Worm (Caenorhabditis elegans) whole organism, mixed stage, embryonic: Measurements from ENCODE around the gene F35D2.1.

Experiments used
- M03D4.4 ChIP-seq: sonication (generic microtip); optimal IDR thresholded peaks from 2 replicates; lab custom pipeline; 2017; ENCODE audit warnings: mild to moderate bottlenecking, missing genetic modification characterization, missing compliant biosample characterization
- bed-3 ChIP-seq: fragments of 200-800 bp; sonication (Bioruptor generic); optimal IDR thresholded peaks from 3 replicates; lab custom pipeline; 2018; ENCODE audit warnings: mild to moderate bottlenecking, missing genetic modification characterization, moderate library complexity, missing compliant biosample characterization
- ceh-39 ChIP-seq: fragments of 150-350 bp; optimal IDR thresholded peaks from 2 replicates; lab custom pipeline; 2014; ENCODE audit warnings: missing biosample characterization, missing genetic modification characterization
- ceh-43 ChIP-seq: fragments of 200-800 bp; sonication (Bioruptor generic); optimal IDR thresholded peaks from 2 replicates; lab custom pipeline; 2018; ENCODE audit warnings: mild to moderate bottlenecking, missing genetic modification characterization, moderate library complexity, missing compliant biosample characterization
- ceh-83 ChIP-seq: fragments of 200-800 bp; sonication (Bioruptor generic); optimal IDR thresholded peaks from 2 replicates; lab custom pipeline; 2018; ENCODE audit warnings: mild to moderate bottlenecking, missing genetic modification characterization, missing compliant biosample characterization
- ces-1 ChIP-seq: fragments of 150-350 bp; optimal IDR thresholded peaks from 2 replicates; lab custom pipeline; 2014; ENCODE audit warnings: missing biosample characterization, missing genetic modification reagents, missing genetic modification characterization
- cnd-1 ChIP-seq: fragments of 200-800 bp; sonication (Bioruptor generic); optimal IDR thresholded peaks from 2 replicates; lab custom pipeline; 2018; ENCODE audit warnings: mild to moderate bottlenecking, missing genetic modification characterization, missing compliant biosample characterization
- elt-1 ChIP-seq: sonication (generic microtip); optimal IDR thresholded peaks from 2 replicates; lab custom pipeline; 2017; ENCODE audit warnings: missing genetic modification characterization, mild to moderate bottlenecking, missing compliant biosample characterization, antibody characterized with exemption, moderate library complexity, borderline replicate concordance; ENCODE audit not compliant: insufficient read depth
- elt-3 ChIP-seq: fragments of 150-350 bp; optimal IDR thresholded peaks from 2 replicates; lab custom pipeline; 2014; ENCODE audit warnings: missing biosample characterization, missing genetic modification characterization
- flh-1 ChIP-seq: fragments of 200-800 bp; sonication (Bioruptor generic); optimal IDR thresholded peaks from 2 replicates; lab custom pipeline; 2018; ENCODE audit warnings: mild to moderate bottlenecking, missing genetic modification characterization, moderate library complexity, missing compliant biosample characterization
- ham-2 ChIP-seq: fragments of 200-800 bp; sonication (Bioruptor generic); optimal IDR thresholded peaks from 2 replicates; lab custom pipeline; 2018; ENCODE audit warnings: mild to moderate bottlenecking, missing genetic modification characterization, missing compliant biosample characterization
- hlh-1 ChIP-seq: fragments of 150-350 bp; optimal IDR thresholded peaks from 2 replicates; lab custom pipeline; 2014; ENCODE audit warnings: missing biosample characterization, missing genetic modification reagents, missing genetic modification characterization
- lin-13 ChIP-seq: fragments of 150-350 bp; optimal IDR thresholded peaks from 2 replicates; lab custom pipeline; 2014; ENCODE audit warnings: missing biosample characterization, missing genetic modification characterization
- lsy-2 ChIP-seq: fragments of 150-350 bp; optimal IDR thresholded peaks from 2 replicates; lab custom pipeline; 2014; ENCODE audit warnings: missing biosample characterization, missing genetic modification characterization
- mab-5 ChIP-seq: fragments of 150-350 bp; optimal IDR thresholded peaks from 2 replicates; lab custom pipeline; 2014; ENCODE audit warnings: missing biosample characterization, missing genetic modification characterization
- mep-1 ChIP-seq: fragments of 150-350 bp; optimal IDR thresholded peaks from 2 replicates; lab custom pipeline; 2017; ENCODE audit warnings: missing biosample characterization, missing genetic modification reagents, missing genetic modification characterization, inconsistent platforms
- mls-2 ChIP-seq: sonication (generic microtip); optimal IDR thresholded peaks from 2 replicates; lab custom pipeline; 2016; ENCODE audit warnings: mild to moderate bottlenecking, missing genetic modification characterization, moderate library complexity, missing compliant biosample characterization
- nhr-12 ChIP-seq: fragments of 150-350 bp; optimal IDR thresholded peaks from 2 replicates; lab custom pipeline; 2014; ENCODE audit warnings: missing biosample characterization, missing genetic modification characterization
- nhr-2 ChIP-seq: fragments of 150-350 bp; optimal IDR thresholded peaks from 2 replicates; lab custom pipeline; 2014; ENCODE audit warnings: missing biosample characterization, missing genetic modification characterization
- nhr-28 ChIP-seq: fragments of 150-350 bp; optimal IDR thresholded peaks from 2 replicates; lab custom pipeline; 2014; ENCODE audit warnings: missing biosample characterization, missing genetic modification characterization
- nhr-76 ChIP-seq: sonication (generic microtip); optimal IDR thresholded peaks from 2 replicates; lab custom pipeline; 2017; ENCODE audit warnings: missing biosample characterization, missing genetic modification characterization
- sem-2 ChIP-seq: fragments of 200-800 bp; sonication (Bioruptor generic); optimal IDR thresholded peaks from 2 replicates; lab custom pipeline; 2018; ENCODE audit warnings: mild to moderate bottlenecking, missing genetic modification characterization, missing compliant biosample characterization
- sptf-1 ChIP-seq: sonication (generic microtip); optimal IDR thresholded peaks from 2 replicates; lab custom pipeline; 2017; ENCODE audit warnings: mild to moderate bottlenecking, missing genetic modification characterization, moderate library complexity, missing compliant biosample characterization
- tbx-8 ChIP-seq: fragments of 200-800 bp; sonication (Bioruptor generic); optimal IDR thresholded peaks from 2 replicates; lab custom pipeline; 2018; ENCODE audit warnings: mild to moderate bottlenecking, missing genetic modification characterization, moderate library complexity, missing compliant biosample characterization
- unc-120 ChIP-seq: sonication (generic microtip); optimal IDR thresholded peaks from 2 replicates; lab custom pipeline; 2017; ENCODE audit warnings: missing genetic modification characterization, missing compliant biosample characterization; ENCODE audit not compliant: poor library complexity, severe bottlenecking
- unc-39 ChIP-seq: fragments of 150-350 bp; optimal IDR thresholded peaks from 2 replicates; lab custom pipeline; 2014; ENCODE audit warnings: missing biosample characterization, missing genetic modification characterization
- unc-62 ChIP-seq: fragments of 150-350 bp; optimal IDR thresholded peaks from 2 replicates; lab custom pipeline; 2014; ENCODE audit warnings: missing biosample characterization, missing genetic modification reagents, missing genetic modification characterization
- ztf-11 ChIP-seq: fragments of 150-350 bp; optimal IDR thresholded peaks from 2 replicates; lab custom pipeline; 2014; ENCODE audit warnings: missing biosample characterization, missing genetic modification characterization

Gene F35D2.1

ce11 chrII:7570305-7570704 lies 5.4 kb upstream of the F35D2.1 start, which contains the start of gene F35D2.3:
TSS of gene F35D2.3 (plus strand) at chrII:7570605.
- TF ChIP-seq mep-1 (tag; lab: Kevin White, UChicago) (no peak), ztf-11 (tag; lab: Kevin White, UChicago) (no peak), unc-62 (GFP tag; lab: Kevin White, UChicago) (no peak), sem-2 (GFP tag; lab: Kevin White, UChicago) (no peak)

ce11 chrII:7570820-7571219 lies 4.9 kb upstream of the F35D2.1 start:
- TF ChIP-seq nhr-2 (tag; lab: Kevin White, UChicago) = peak; percentile 87
- no peak for TF ChIP-seq lin-13

ce11 chrII:7574143-7574542 lies 1.6 kb upstream of the F35D2.1 start, which contains the start of gene F35D2.2:
TSS of gene F35D2.2 (plus strand) at chrII:7574443.
- TF ChIP-seq unc-120 = no peak
- TF ChIP-seq mls-2 = no peak
- no peak for TF ChIP-seq lsy-2 (tag; lab: Kevin White, UChicago)
- no peak for TF ChIP-seq ceh-39 (tag; lab: Kevin White, UChicago)
- TF ChIP-seq M03D4.4 (tag; lab: Kevin White, UChicago) = no peak
- no peak for TF ChIP-seq nhr-12 (tag; lab: Kevin White, UChicago)
- TF ChIP-seq tbx-8 (GFP tag; lab: Kevin White, UChicago) = no peak
- TF ChIP-seq unc-39 = no peak
- no peak for TF ChIP-seq nhr-76 (tag; lab: Kevin White, UChicago)
- TF ChIP-seq ceh-83 (GFP tag; lab: Kevin White, UChicago) = no peak
- no peak for TF ChIP-seq elt-3 (tag; lab: Kevin White, UChicago)
- no peak for TF ChIP-seq mep-1 (tag; lab: Kevin White, UChicago)
- TF ChIP-seq mab-5 (tag; lab: Kevin White, UChicago) = no peak
- no peak for TF ChIP-seq unc-62 (GFP tag; lab: Kevin White, UChicago)
- no peak for TF ChIP-seq ham-2 (GFP tag; lab: Kevin White, UChicago)
- TF ChIP-seq nhr-28 (tag; lab: Kevin White, UChicago) = no peak
- no peak for TF ChIP-seq flh-1
- TF ChIP-seq bed-3 (GFP tag; lab: Kevin White, UChicago) = no peak
- no peak for TF ChIP-seq lin-13
- no peak for TF ChIP-seq elt-1 (tag; lab: Kevin White, UChicago)

- no peak for TF ChIP-seq nhr-12 (tag; lab: Kevin White, UChicago)
- TF ChIP-seq lin-13 = no peak
- TF ChIP-seq ham-2 (GFP tag; lab: Kevin White, UChicago) = no peak
- no peak for TF ChIP-seq ceh-83 (GFP tag; lab: Kevin White, UChicago)
- TF ChIP-seq nhr-28 (tag; lab: Kevin White, UChicago) = no peak
- TF ChIP-seq sptf-1 = no peak
- no peak for TF ChIP-seq tbx-8 (GFP tag; lab: Kevin White, UChicago)
- no peak for TF ChIP-seq elt-1 (tag; lab: Kevin White, UChicago)
- no peak for TF ChIP-seq sem-2 (GFP tag; lab: Kevin White, UChicago)
- TF ChIP-seq cnd-1 = no peak
- TF ChIP-seq ceh-43 (GFP tag; lab: Kevin White, UChicago) = no peak
- TF ChIP-seq hlh-1 = no peak
- TF ChIP-seq, all 35 proteins: peak for 0
Measured at ce11 chrII:7577412-7577811, 1.7 kb downstream of the F35D2.1 start, which contains the start of gene F35D2.6. TSS of gene F35D2.6 (plus strand) at chrII:7577712.

ce11 chrII:7583555-7583954 lies 7.8 kb downstream of the F35D2.1 start, which contains the start of gene mks-3:
TSS of gene mks-3 (minus strand) at chrII:7583655.
- no peak for TF ChIP-seq elt-1 (tag; lab: Kevin White, UChicago)
- TF ChIP-seq ceh-83 (GFP tag; lab: Kevin White, UChicago) = no peak

ce11 chrII:7588295-7588694 lies 12.6 kb downstream of the F35D2.1 start:
- TF ChIP-seq ces-1 (GFP tag; lab: Kevin White, UChicago) (peak; percentile 26), unc-39 (no peak)
